Fruit fly (Drosophila melanogaster): ENCODE data around the gene CG6244.

- TF ChIP-seq CG8478 (optimal IDR thresholded peaks at IDR 0.05) (no peak), CTCF (optimal IDR thresholded peaks at IDR 0.05) (no peak)
These were observed 5.5 kb upstream of the CG6244 start for dm6 chr3L:15802655-15803054.

Data from S2 (cell line).